Fruit fly (Drosophila melanogaster) whole organism, embryonic: ENCODE results near the gene sisA.
A peak's percentile ranks its signal among the peaks of the same experiment; 100 is the strongest.

Experiments
- Atf6 ChIP-seq: fragments of 200-800 bp; sonication (Bioruptor generic); IDR thresholded peaks from 2 replicates; pipeline ENCODE4 v1.3.6; 2022; ENCODE audit warnings: missing biosample characterization, missing genetic modification characterization
- CG11085 ChIP-seq: fragments of 200-800 bp; sonication (Bioruptor generic); IDR thresholded peaks from 2 replicates; pipeline ENCODE4 v1.3.6; 2022; ENCODE audit warnings: missing biosample characterization, missing genetic modification characterization
- CG11093 ChIP-seq: fragments of 200-800 bp; sonication (Bioruptor generic); IDR thresholded peaks from 3 replicates; pipeline ENCODE4 v1.3.6; 2022; ENCODE audit warnings: missing biosample characterization, missing genetic modification characterization
- CG12104 ChIP-seq: fragments of 200-800 bp; sonication (Bioruptor generic); optimal IDR thresholded peaks from 3 replicates; lab custom pipeline; 2016; ENCODE audit warnings: missing biosample characterization, missing genetic modification characterization
- CG12942 ChIP-seq: fragments of 200-800 bp; sonication (Bioruptor generic); optimal IDR thresholded peaks from 3 replicates; lab custom pipeline; 2016; ENCODE audit warnings: missing biosample characterization, missing genetic modification characterization
- CG13624 ChIP-seq: fragments of 200-800 bp; sonication (Bioruptor generic); optimal IDR thresholded peaks from 2 replicates; lab custom pipeline; 2016; ENCODE audit warnings: missing biosample characterization, missing genetic modification characterization
- CG14014 ChIP-seq: fragments of 200-800 bp; sonication (Bioruptor generic); IDR thresholded peaks from 2 replicates; pipeline ENCODE4 v1.3.6; 2022; ENCODE audit warnings: missing biosample characterization, missing genetic modification characterization
- CG15269 ChIP-seq: fragments of 200-800 bp; sonication (Bioruptor generic); optimal IDR thresholded peaks from 2 replicates; lab custom pipeline; 2018; ENCODE audit warnings: missing biosample characterization, mild to moderate bottlenecking, missing genetic modification characterization, moderate library complexity
- CG16779 ChIP-seq: fragments of 200-800 bp; sonication (Bioruptor generic); IDR thresholded peaks from 2 replicates; pipeline ENCODE4 v1.3.6; 2022; ENCODE audit warnings: missing biosample characterization, missing genetic modification characterization
- CG5180 ChIP-seq: fragments of 200-800 bp; sonication (Bioruptor generic); optimal IDR thresholded peaks from 3 replicates; lab custom pipeline; 2017; ENCODE audit warnings: missing biosample characterization, missing genetic modification characterization, mild to moderate bottlenecking, moderate library complexity, missing genetic modification reagents
- CG6813 ChIP-seq: fragments of 200-800 bp; sonication (Bioruptor generic); optimal IDR thresholded peaks from 2 replicates; lab custom pipeline; 2017; ENCODE audit warnings: missing biosample characterization, missing genetic modification characterization, mild to moderate bottlenecking, moderate library complexity, missing genetic modification reagents
- CG7963 ChIP-seq: fragments of 200-800 bp; sonication (Bioruptor generic); IDR thresholded peaks from 3 replicates; pipeline ENCODE4 v1.3.6; 2022; ENCODE audit warnings: missing biosample characterization, missing genetic modification characterization; ENCODE audit not compliant: partially characterized antibody
- CG8089 ChIP-seq: fragments of 200-800 bp; sonication (Bioruptor generic); optimal IDR thresholded peaks from 3 replicates; lab custom pipeline; 2016; ENCODE audit warnings: missing biosample characterization, missing genetic modification characterization
- CG9215 ChIP-seq: fragments of 200-800 bp; sonication (Bioruptor generic); IDR thresholded peaks from 2 replicates; pipeline ENCODE4 v1.3.6; 2022; ENCODE audit warnings: missing biosample characterization, missing genetic modification characterization
- D ChIP-seq, 2 experiments: fragments of 200-800 bp in 1 of 2; fragments of >200 bp in 1 of 2; sonication (Bioruptor generic) in 1 of 2; optimal IDR thresholded peaks; 2 replicates in 1 of 2; 3 replicates in 1 of 2; lab custom pipeline; 2017; ENCODE audit warnings: mild to moderate bottlenecking in 1 of 2, missing biosample characterization in 1 of 2, missing genetic modification characterization in 1 of 2, missing genetic modification reagents in 1 of 2
- Deaf1 ChIP-seq: fragments of 200-800 bp; optimal IDR thresholded peaks from 3 replicates; lab custom pipeline; 2019; ENCODE audit warnings: missing biosample characterization, mild to moderate bottlenecking, missing genetic modification characterization, moderate library complexity
- Elba2 ChIP-seq: fragments of 200-800 bp; sonication (Bioruptor generic); optimal IDR thresholded peaks from 3 replicates; lab custom pipeline; 2016; ENCODE audit warnings: missing biosample characterization, missing genetic modification characterization
- Fer1 ChIP-seq: fragments of 200-800 bp; sonication (Bioruptor generic); optimal IDR thresholded peaks from 2 replicates; lab custom pipeline; 2017; ENCODE audit warnings: missing biosample characterization, mild to moderate bottlenecking, missing genetic modification characterization
- Fer3 ChIP-seq: fragments of 200-800 bp; sonication (Bioruptor generic); optimal IDR thresholded peaks from 2 replicates; lab custom pipeline; 2018; ENCODE audit warnings: missing biosample characterization, mild to moderate bottlenecking, missing genetic modification characterization, moderate library complexity
- GATAe ChIP-seq: fragments of 200-800 bp; sonication (Bioruptor generic); conservative IDR thresholded peaks from 2 replicates; pipeline ENCODE4 v1.3.6; 2022; ENCODE audit warnings: missing biosample characterization, missing genetic modification characterization
- H15 ChIP-seq: fragments of 200-800 bp; sonication (Bioruptor generic); IDR thresholded peaks from 3 replicates; pipeline ENCODE4 v1.3.6; 2022; ENCODE audit warnings: missing biosample characterization, missing genetic modification characterization
- HHEX ChIP-seq: fragments of 200-800 bp; sonication (Bioruptor generic); optimal IDR thresholded peaks from 3 replicates; lab custom pipeline; 2017; ENCODE audit warnings: missing biosample characterization, mild to moderate bottlenecking, missing genetic modification characterization, missing genetic modification reagents
- HLH54F ChIP-seq: fragments of 200-800 bp; sonication (Bioruptor generic); optimal IDR thresholded peaks from 3 replicates; lab custom pipeline; 2016; ENCODE audit warnings: missing biosample characterization, missing genetic modification characterization
- HmgZ ChIP-seq: fragments of 200-800 bp; sonication (Bioruptor generic); optimal IDR thresholded peaks from 2 replicates; lab custom pipeline; 2018; ENCODE audit warnings: missing biosample characterization, mild to moderate bottlenecking, missing genetic modification characterization
- Meics ChIP-seq: fragments of 200-800 bp; sonication (Bioruptor generic); optimal IDR thresholded peaks from 2 replicates; lab custom pipeline; 2017; ENCODE audit warnings: missing biosample characterization, mild to moderate bottlenecking, missing genetic modification characterization
- Nf-YB ChIP-seq: fragments of 200-800 bp; sonication (Bioruptor generic); optimal IDR thresholded peaks from 3 replicates; lab custom pipeline; 2019; ENCODE audit warnings: missing biosample characterization, mild to moderate bottlenecking, missing genetic modification characterization, moderate library complexity
- Oli ChIP-seq: fragments of 200-800 bp; sonication (Bioruptor generic); optimal IDR thresholded peaks from 2 replicates; lab custom pipeline; 2018; ENCODE audit warnings: missing biosample characterization, mild to moderate bottlenecking, missing genetic modification characterization, moderate library complexity
- Ptx1 ChIP-seq: fragments of 200-800 bp; sonication (Bioruptor generic); IDR thresholded peaks from 2 replicates; pipeline ENCODE4 v1.3.6; 2022; ENCODE audit warnings: missing biosample characterization, missing genetic modification characterization
- Side ChIP-seq: fragments of 200-800 bp; sonication (Bioruptor generic); optimal IDR thresholded peaks from 2 replicates; lab custom pipeline; 2016; ENCODE audit warnings: missing biosample characterization, missing genetic modification characterization
- Sin3A ChIP-seq: fragments of >200 bp; optimal IDR thresholded peaks from 2 replicates; lab custom pipeline; 2018
- Sry-δ ChIP-seq: fragments of 200-800 bp; sonication (Bioruptor generic); optimal IDR thresholded peaks from 2 replicates; lab custom pipeline; 2016; ENCODE audit warnings: missing biosample characterization, missing genetic modification characterization
- Vsx1 ChIP-seq: fragments of 200-800 bp; sonication (Bioruptor generic); optimal IDR thresholded peaks from 2 replicates; lab custom pipeline; 2017; ENCODE audit warnings: missing biosample characterization, mild to moderate bottlenecking, missing genetic modification characterization, missing genetic modification reagents
- aop ChIP-seq: fragments of 200-800 bp; sonication (Bioruptor generic); IDR thresholded peaks from 2 replicates; pipeline ENCODE4 v1.3.6; 2022; ENCODE audit warnings: missing biosample characterization, missing genetic modification characterization
- ash1 ChIP-seq: fragments of 200-800 bp; sonication (Bioruptor generic); optimal IDR thresholded peaks from 2 replicates; lab custom pipeline; 2018; ENCODE audit warnings: missing biosample characterization, mild to moderate bottlenecking, missing genetic modification characterization
- az2 ChIP-seq: fragments of 200-800 bp; sonication (Bioruptor generic); optimal IDR thresholded peaks from 3 replicates; lab custom pipeline; 2016; ENCODE audit warnings: missing biosample characterization, missing genetic modification characterization
- bigmax ChIP-seq: fragments of 200-800 bp; sonication (Bioruptor generic); optimal IDR thresholded peaks from 2 replicates; lab custom pipeline; 2018; ENCODE audit warnings: missing biosample characterization, mild to moderate bottlenecking, missing genetic modification characterization
- btn ChIP-seq: fragments of 200-800 bp; sonication (Bioruptor generic); optimal IDR thresholded peaks from 2 replicates; lab custom pipeline; 2016; ENCODE audit warnings: missing biosample characterization, missing genetic modification characterization
- dmrt99B ChIP-seq: fragments of 200-800 bp; sonication (Bioruptor generic); optimal IDR thresholded peaks from 2 replicates; lab custom pipeline; 2018; ENCODE audit warnings: missing biosample characterization, mild to moderate bottlenecking, missing genetic modification characterization, moderate library complexity
- dysf ChIP-seq: fragments of 200-800 bp; sonication (Bioruptor generic); IDR thresholded peaks from 3 replicates; pipeline ENCODE4 v1.3.6; 2022; ENCODE audit warnings: missing biosample characterization, missing genetic modification characterization
- ems ChIP-seq: fragments of 200-800 bp; sonication (Bioruptor generic); optimal IDR thresholded peaks from 3 replicates; lab custom pipeline; 2016; ENCODE audit warnings: missing biosample characterization, missing genetic modification characterization
- esg ChIP-seq: fragments of 200-800 bp; sonication (Bioruptor generic); conservative IDR thresholded peaks from 2 replicates; pipeline ENCODE4 v1.3.6; 2022; ENCODE audit warnings: missing biosample characterization, missing genetic modification characterization
- grau ChIP-seq: fragments of 200-800 bp; optimal IDR thresholded peaks from 3 replicates; lab custom pipeline; 2019; ENCODE audit warnings: missing biosample characterization, mild to moderate bottlenecking, missing genetic modification characterization, moderate library complexity
- h ChIP-seq: fragments of >200 bp; optimal IDR thresholded peaks from 2 replicates; lab custom pipeline; 2017
- lab ChIP-seq: fragments of 200-800 bp; sonication (Bioruptor generic); optimal IDR thresholded peaks from 3 replicates; lab custom pipeline; 2017; ENCODE audit warnings: missing biosample characterization, missing genetic modification characterization, mild to moderate bottlenecking, moderate library complexity, missing genetic modification reagents
- onecut ChIP-seq: fragments of 200-800 bp; sonication (Bioruptor generic); IDR thresholded peaks from 2 replicates; pipeline ENCODE4 v1.3.6; 2022; ENCODE audit warnings: missing biosample characterization, missing genetic modification characterization
- ranshi ChIP-seq: fragments of 200-800 bp; sonication (Bioruptor generic); IDR thresholded peaks from 2 replicates; pipeline ENCODE4 v1.3.6; 2022; ENCODE audit warnings: missing biosample characterization, missing genetic modification characterization
- row ChIP-seq: fragments of 200-800 bp; sonication (Bioruptor generic); IDR thresholded peaks from 3 replicates; pipeline ENCODE4 v1.3.6; 2022; ENCODE audit warnings: missing biosample characterization, missing genetic modification characterization
- run ChIP-seq: fragments of 200-800 bp; sonication (Bioruptor generic); optimal IDR thresholded peaks from 3 replicates; lab custom pipeline; 2018; ENCODE audit warnings: missing biosample characterization, mild to moderate bottlenecking, missing genetic modification characterization
- sc ChIP-seq, 3 experiments: fragments of >200 bp in 2 of 3; fragments of 200-800 bp in 1 of 3; sonication (Bioruptor generic) in 1 of 3; optimal IDR thresholded peaks; 2 replicates in 2 of 3; 3 replicates in 1 of 3; lab custom pipeline; 2017; ENCODE audit warnings: mild to moderate bottlenecking in 1 of 3, missing biosample characterization in 1 of 3, missing genetic modification characterization in 1 of 3, missing genetic modification reagents in 1 of 3
- ssp ChIP-seq: fragments of 200-800 bp; sonication (Bioruptor generic); IDR thresholded peaks from 2 replicates; pipeline ENCODE4 v1.3.6; 2022; ENCODE audit warnings: missing biosample characterization, missing genetic modification characterization

sisA gene

DNA sequence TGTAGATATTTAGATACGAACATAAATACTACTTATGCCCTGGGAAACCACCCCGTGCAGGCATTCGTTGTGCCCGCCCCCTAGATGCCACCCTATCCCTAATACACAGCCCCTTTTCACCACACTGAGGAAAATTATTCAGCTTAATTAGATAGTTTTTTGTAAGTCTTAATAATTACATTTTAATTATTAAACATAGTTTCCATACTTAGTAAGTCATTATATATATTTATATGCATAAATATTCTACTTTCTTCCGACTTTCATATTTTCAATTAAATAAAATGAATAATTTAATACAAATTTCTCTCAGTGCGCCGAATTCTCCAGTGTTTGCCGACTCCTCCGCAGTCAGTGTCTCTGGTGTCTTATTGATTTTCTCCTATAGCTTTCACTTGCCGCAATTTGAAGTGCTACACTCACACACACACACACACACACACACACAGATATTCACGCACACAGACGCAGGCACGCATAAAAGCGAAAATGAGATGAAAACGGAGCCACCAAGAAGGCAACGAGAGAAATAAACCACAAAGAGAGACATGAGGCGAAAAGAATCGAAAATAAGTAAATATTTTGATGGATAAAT lies 26.6 kb downstream of the sisA start (continued):
- no peak for TF ChIP-seq CG16779 (GFP tag; lab: Robert Waterston, UW)
- peak; percentile 29 for TF ChIP-seq CG15269 (tag; lab: Kevin White, UChicago)
- TF ChIP-seq esg (GFP tag; lab: Robert Waterston, UW), result no peak
- TF ChIP-seq Ptx1 (GFP tag; lab: Robert Waterston, UW), result peak; percentile 41; the same call in 1 of the 2 replicates
- TF ChIP-seq CG12104 (GFP tag; lab: Kevin White, UChicago), result no peak
- no peak for TF ChIP-seq aop
- TF ChIP-seq H15 (GFP tag; lab: Robert Waterston, UW), result no peak
- no peak for TF ChIP-seq Oli
- TF ChIP-seq dmrt99B, result peak; percentile 50
- no peak for TF ChIP-seq CG13624
- TF ChIP-seq Sry-δ (GFP tag; lab: Kevin White, UChicago), result no peak
- TF ChIP-seq ems, result no peak
- no peak for TF ChIP-seq Sin3A (lab: Kevin White, UChicago)
- no peak for TF ChIP-seq h
- TF ChIP-seq lab, result peak; percentile 57
- TF ChIP-seq ash1 (GFP tag; lab: Kevin White, UChicago), result no peak
- no peak for TF ChIP-seq CG5180 (GFP tag; lab: Kevin White, UChicago)
- TF ChIP-seq ranshi (GFP tag; lab: Robert Waterston, UW), result no peak
- peak; percentile 24 for TF ChIP-seq Meics (GFP tag; lab: Kevin White, UChicago)
- no peak for TF ChIP-seq HmgZ
- no peak for TF ChIP-seq Vsx1 (GFP tag; lab: Kevin White, UChicago)
- no peak for TF ChIP-seq GATAe (GFP tag; lab: Robert Waterston, UW)
- no peak for TF ChIP-seq bigmax (GFP tag; lab: Kevin White, UChicago)
- TF ChIP-seq CG11085, result no peak
- no peak for TF ChIP-seq CG14014
- no peak for TF ChIP-seq dysf (GFP tag; lab: Robert Waterston, UW)
- TF ChIP-seq grau, result peak; percentile 49
- peak; percentile 45 for TF ChIP-seq Fer1
- no peak for TF ChIP-seq ssp (GFP tag; lab: Robert Waterston, UW)
- TF ChIP-seq Side (GFP tag; lab: Kevin White, UChicago), result no peak
- no peak for TF ChIP-seq HLH54F
- TF ChIP-seq az2 (GFP tag; lab: Kevin White, UChicago), result no peak
- peak; percentile 3 for TF ChIP-seq HHEX (GFP tag; lab: Kevin White, UChicago)
- 0 out of 2 replicates have a peak, but pooled peaks have one; percentile 10 for TF ChIP-seq Atf6
- TF ChIP-seq CG6813 (GFP tag; lab: Kevin White, UChicago), result no peak
- TF ChIP-seq CG8089 (GFP tag; lab: Kevin White, UChicago), result no peak
- TF ChIP-seq btn, result no peak
- TF ChIP-seq onecut, result peak; percentile 64
- no peak for TF ChIP-seq Elba2
- TF ChIP-seq CG12942, result no peak
- TF ChIP-seq CG7963 (GFP tag; lab: Robert Waterston, UW), result no peak
- 0 out of 2 replicates have a peak, but pooled peaks have one; percentile 11 for TF ChIP-seq CG9215 (GFP tag; lab: Robert Waterston, UW)
- peak; percentile 10 for TF ChIP-seq Fer3 (tag; lab: Kevin White, UChicago)
- no peak for TF ChIP-seq sc (optimal IDR thresholded peaks at IDR 0.05; lab: Kevin White, UChicago)
- no peak for TF ChIP-seq sc (GFP tag; optimal IDR thresholded peaks at IDR 0.05; lab: Kevin White, UChicago)
- peak; percentile 50 for TF ChIP-seq row (GFP tag; lab: Robert Waterston, UW)
- TF ChIP-seq Nf-YB (GFP tag; lab: Kevin White, UChicago), result no peak
- peak; percentile 17 for TF ChIP-seq Deaf1 (tag; lab: Kevin White, UChicago)
- no peak for TF ChIP-seq D (optimal IDR thresholded peaks at IDR 0.05; lab: Kevin White, UChicago)
- no peak for TF ChIP-seq D (GFP tag; optimal IDR thresholded peaks at IDR 0.05; lab: Kevin White, UChicago)
- no peak for TF ChIP-seq CG11093 (GFP tag; lab: Robert Waterston, UW)
- TF ChIP-seq run, result no peak
